Worm (Caenorhabditis elegans): ENCODE results near the gene sec-31.

DNA sequence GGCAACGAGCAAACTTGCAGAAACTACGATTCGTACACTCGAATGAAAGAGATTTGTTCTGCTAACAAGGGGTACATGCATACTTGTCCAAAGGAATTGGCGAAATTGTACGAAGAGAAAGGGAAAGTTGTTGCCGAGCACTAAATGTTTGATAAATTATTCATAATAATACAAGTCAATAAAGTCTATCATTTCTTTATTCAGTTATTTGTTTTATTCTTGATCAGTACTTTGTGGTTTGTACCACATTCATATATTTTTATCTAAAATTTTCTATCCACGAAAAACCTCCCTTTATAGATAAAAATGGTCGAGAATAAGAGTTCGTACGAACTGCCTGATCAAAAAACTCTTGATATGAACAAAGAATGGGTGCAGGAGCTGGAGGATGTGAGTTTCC, 51.1 kb downstream of the sec-31 start, which contains the start of gene edg-1:
- TF ChIP-seq skn-1 (tag; optimal IDR thresholded peaks at IDR 0.05) (no peak), lin-1 (GFP tag; IDR thresholded peaks at IDR 0.05) (no peak)
